Worm (Caenorhabditis elegans) whole organism, L4/young adult: ENCODE results near the gene srh-193.

Experiments
- W03F9.2 ChIP-seq: fragments of 150-350 bp; optimal IDR thresholded peaks from 2 replicates; lab custom pipeline; 2014; ENCODE audit warnings: missing biosample characterization, missing genetic modification characterization
- dao-5 ChIP-seq: sonication (generic microtip); optimal IDR thresholded peaks from 2 replicates; lab custom pipeline; 2016; ENCODE audit warnings: missing genotype, missing genetic modification characterization, moderate library complexity, missing compliant biosample characterization
- him-1 ChIP-seq: sonication (generic microtip); optimal IDR thresholded peaks from 2 replicates; lab custom pipeline; 2016; ENCODE audit warnings: missing genotype, missing genetic modification reagents, missing genetic modification characterization, missing compliant biosample characterization

DNA sequence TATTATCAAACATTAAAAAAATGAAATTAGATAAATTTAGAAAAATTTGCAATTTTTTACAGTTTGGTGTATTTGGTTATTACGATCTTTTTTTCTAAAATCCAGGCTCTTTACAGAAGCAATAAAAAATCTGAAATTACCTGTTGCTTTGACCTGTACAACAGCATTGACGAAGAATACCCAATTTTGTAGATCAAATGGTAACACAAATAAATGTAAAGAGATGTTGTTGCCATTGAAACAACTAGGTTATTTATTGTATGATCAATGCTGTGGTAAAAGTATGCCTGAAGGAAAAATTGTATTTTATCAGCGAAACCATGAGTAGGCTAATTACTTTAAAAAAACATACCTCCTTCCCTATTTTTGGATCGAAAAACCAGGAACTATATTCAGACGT, 48.4 kb downstream of the srh-193 start:
- no peak for TF ChIP-seq dao-5 (tag; lab: Kevin White, UChicago)
- no peak for TF ChIP-seq him-1 (tag; lab: Kevin White, UChicago)
- no peak for TF ChIP-seq W03F9.2
